Worm (Caenorhabditis elegans): ENCODE measurements around the gene W04G3.13.

W04G3.13 gene

DNA sequence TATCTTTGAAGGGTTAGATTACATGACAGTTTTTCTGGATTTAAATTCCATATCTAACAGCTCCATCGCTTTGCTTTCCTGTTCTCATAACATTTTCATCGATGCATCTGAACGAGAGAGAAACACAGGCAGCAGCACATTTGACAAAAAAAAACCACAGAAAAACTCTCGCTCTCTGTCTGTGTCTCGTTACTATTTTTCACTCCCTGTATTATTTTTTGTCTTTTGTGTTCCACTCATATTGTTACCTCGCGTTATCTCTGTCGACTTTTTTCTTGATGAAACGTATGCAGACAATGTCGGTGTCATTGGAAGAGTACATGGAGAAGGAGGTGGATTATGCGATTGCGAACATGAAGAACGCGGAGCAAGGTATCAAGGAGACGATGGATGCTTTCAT is 9.4 kb upstream of the W04G3.13 start, which contains the start of gene W04G3.11:
TSS of gene W04G3.11 (plus strand) at position 244 of the 400 bp plus-strand sequence.
- TF ChIP-seq unc-39 (tag; optimal IDR thresholded peaks at IDR 0.05) (no peak), pqm-1 (tag; optimal IDR thresholded peaks at IDR 0.05) (peak; percentile 40), elt-3 (tag; optimal IDR thresholded peaks at IDR 0.05) (no peak), elt-2 (tag; optimal IDR thresholded peaks at IDR 0.05) (peak; percentile 50), nhr-12 (tag; optimal IDR thresholded peaks at IDR 0.05) (no peak), aly-2 (tag; optimal IDR thresholded peaks at IDR 0.05) (no peak), tbx-2 (tag; optimal IDR thresholded peaks at IDR 0.05) (no peak), egl-27 (tag; optimal IDR thresholded peaks at IDR 0.05) (no peak), nhr-67 (tag; optimal IDR thresholded peaks at IDR 0.05) (no peak), nhr-76 (tag; optimal IDR thresholded peaks at IDR 0.05) (no peak)

DNA sequence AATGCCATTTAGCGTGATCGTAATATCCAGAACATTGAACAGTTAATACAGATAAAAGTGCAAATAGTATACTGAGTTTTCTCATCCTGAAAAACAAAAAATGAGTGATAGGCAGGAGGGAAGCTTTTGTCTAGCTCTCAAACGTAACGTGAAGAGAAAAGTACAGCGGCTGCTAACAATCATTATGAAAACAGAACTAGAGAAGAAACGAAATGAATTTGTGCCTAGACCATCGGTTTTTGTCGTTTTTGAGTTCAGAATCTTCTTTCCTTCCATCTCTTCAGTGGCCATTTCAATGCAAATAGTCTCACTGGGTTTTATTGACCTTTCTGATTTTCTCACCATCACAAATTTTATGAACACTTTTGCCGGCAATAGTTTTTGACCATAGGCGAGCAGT is 5.6 kb upstream of the W04G3.13 start, which contains the start of gene W04G3.7:
TSS of gene W04G3.7 (minus strand) at position 101 of the 400 bp plus-strand sequence.
- TF ChIP-seq aly-2 (tag; optimal IDR thresholded peaks at IDR 0.05) (no peak), fos-1 (tag; optimal IDR thresholded peaks at IDR 0.05) (no peak), fkh-10 (GFP tag; optimal IDR thresholded peaks at IDR 0.05) (no peak), ZK546.5 (tag; optimal IDR thresholded peaks at IDR 0.05) (no peak), nhr-237 (tag; optimal IDR thresholded peaks at IDR 0.05) (no peak), jun-1 (tag; optimal IDR thresholded peaks at IDR 0.05) (no peak), nhr-28 (tag; optimal IDR thresholded peaks at IDR 0.05) (no peak), elt-1 (tag; optimal IDR thresholded peaks at IDR 0.05) (no peak), ceh-28 (tag; optimal IDR thresholded peaks at IDR 0.05) (no peak), fkh-2 (tag; optimal IDR thresholded peaks at IDR 0.05) (no peak), nhr-67 (tag; optimal IDR thresholded peaks at IDR 0.05) (no peak)

DNA sequence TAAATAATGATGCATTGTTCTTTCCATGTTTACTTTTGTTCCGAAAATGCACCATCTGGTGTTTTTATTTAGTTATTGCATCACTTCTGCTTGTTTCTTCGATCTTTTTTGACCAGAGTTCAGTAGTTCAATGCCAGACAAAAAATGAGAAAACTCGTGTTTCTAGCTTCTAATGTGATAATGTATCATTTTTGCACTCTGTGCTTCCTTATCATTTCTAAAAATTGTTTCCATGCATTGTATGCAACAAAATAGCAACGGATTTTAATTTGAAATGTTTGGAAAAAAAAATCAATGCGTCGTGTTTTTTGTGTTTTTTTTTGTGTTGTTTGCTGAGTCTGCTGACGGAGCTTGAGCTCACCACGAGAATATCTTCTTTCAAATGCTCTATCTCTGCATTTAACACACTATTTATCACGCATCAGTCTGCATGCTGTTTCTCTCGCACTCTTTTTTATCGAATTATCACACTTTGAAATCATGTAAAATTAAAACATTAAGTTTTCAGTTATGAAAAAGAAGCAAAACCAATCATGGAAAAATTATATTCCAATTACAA is 682 bp upstream of the W04G3.13 start, which contains the start of gene sulp-7:
TSS of gene sulp-7 (plus strand) at position 509 of the 559 bp plus-strand sequence.
- TF ChIP-seq egl-27 (tag; optimal IDR thresholded peaks at IDR 0.05) (no peak), pha-4 (tag; optimal IDR thresholded peaks at IDR 0.05) (peak; percentile 23), elt-2 (tag; optimal IDR thresholded peaks at IDR 0.05) (peak; percentile 57), tbx-2 (tag; optimal IDR thresholded peaks at IDR 0.05) (no peak), pqm-1 (tag; optimal IDR thresholded peaks at IDR 0.05) (peak; percentile 42), R02D3.7 (tag; optimal IDR thresholded peaks at IDR 0.05) (no peak), nfya-1 (tag; optimal IDR thresholded peaks at IDR 0.05; ENCODE audit: insufficient read depth) (peak; percentile 19)

DNA sequence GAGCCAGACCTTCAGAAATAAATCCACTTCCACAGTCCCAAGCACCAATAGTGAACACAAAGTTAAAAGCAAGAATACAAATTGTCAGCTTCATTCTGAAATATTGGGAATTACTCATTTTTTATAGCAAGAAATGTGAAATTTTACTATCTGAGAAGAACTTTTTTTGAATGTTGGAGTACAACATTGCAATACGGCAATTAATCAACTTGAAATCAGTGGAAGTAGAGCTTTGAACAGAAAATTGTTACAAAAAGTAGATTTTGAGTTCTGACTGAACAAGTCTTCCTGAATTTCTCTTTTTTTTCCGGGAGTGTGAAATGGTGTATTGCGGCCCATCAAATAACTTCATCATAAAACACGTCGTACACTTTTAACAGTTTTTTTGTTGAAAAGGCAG is 1.4 kb downstream of the W04G3.13 start, which contains the start of gene W04G3.10:
TSS of gene W04G3.10 (minus strand) at position 101 of the 400 bp plus-strand sequence.
- TF ChIP-seq sea-2 (GFP tag; optimal IDR thresholded peaks at IDR 0.05) (no peak), ceh-9 (tag; optimal IDR thresholded peaks at IDR 0.05) (no peak), nhr-67 (tag; optimal IDR thresholded peaks at IDR 0.05) (no peak), egl-5 (tag; optimal IDR thresholded peaks at IDR 0.05) (no peak), skn-1 (tag; optimal IDR thresholded peaks at IDR 0.05) (no peak)

DNA sequence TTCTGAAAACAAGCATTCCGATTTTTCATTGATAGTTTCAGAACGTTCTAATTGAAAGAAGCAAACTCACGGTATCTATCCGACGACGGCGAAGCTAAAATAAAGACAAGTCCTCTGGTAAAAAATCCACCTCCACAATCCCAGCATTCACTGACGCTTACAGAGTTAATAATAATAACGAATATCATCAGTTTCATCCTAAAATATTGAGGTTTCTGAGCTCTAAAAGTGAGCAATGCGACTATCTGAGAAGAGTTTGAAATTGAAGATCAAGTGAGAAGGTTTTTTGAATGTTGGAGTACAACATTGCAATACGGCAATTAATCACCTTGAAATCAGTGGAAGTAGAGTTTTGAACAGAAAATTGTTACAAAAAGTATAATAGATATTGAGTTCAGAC is 3.1 kb downstream of the W04G3.13 start, which contains the start of gene W04G3.12:
TSS of gene W04G3.12 (minus strand) at position 311 of the 400 bp plus-strand sequence.
- TF ChIP-seq nhr-28 (tag; optimal IDR thresholded peaks at IDR 0.05) (no peak), eor-1 (tag; optimal IDR thresholded peaks at IDR 0.05) (no peak), nhr-77 (tag; optimal IDR thresholded peaks at IDR 0.05) (no peak), unc-62 (GFP tag; optimal IDR thresholded peaks at IDR 0.05) (no peak), ceh-9 (tag; optimal IDR thresholded peaks at IDR 0.05) (no peak), nhr-25 (tag; optimal IDR thresholded peaks at IDR 0.05) (no peak), lin-39 (tag; optimal IDR thresholded peaks at IDR 0.05) (no peak), nhr-43 (tag; optimal IDR thresholded peaks at IDR 0.05; ENCODE audit: poor library complexity, severe bottlenecking) (no peak), snpc-4 (tag; optimal IDR thresholded peaks at IDR 0.05) (no peak), elt-2 (tag; optimal IDR thresholded peaks at IDR 0.05) (no peak), elt-1 (tag; optimal IDR thresholded peaks at IDR 0.05) (no peak), pqm-1 (tag; optimal IDR thresholded peaks at IDR 0.05) (no peak), nfya-1 (tag; optimal IDR thresholded peaks at IDR 0.05; ENCODE audit: insufficient read depth) (no peak)

Data from whole organism, L3 larva.